Fruit fly (Drosophila melanogaster): Measurements from ENCODE around the gene MagR.

MagR gene

DNA sequence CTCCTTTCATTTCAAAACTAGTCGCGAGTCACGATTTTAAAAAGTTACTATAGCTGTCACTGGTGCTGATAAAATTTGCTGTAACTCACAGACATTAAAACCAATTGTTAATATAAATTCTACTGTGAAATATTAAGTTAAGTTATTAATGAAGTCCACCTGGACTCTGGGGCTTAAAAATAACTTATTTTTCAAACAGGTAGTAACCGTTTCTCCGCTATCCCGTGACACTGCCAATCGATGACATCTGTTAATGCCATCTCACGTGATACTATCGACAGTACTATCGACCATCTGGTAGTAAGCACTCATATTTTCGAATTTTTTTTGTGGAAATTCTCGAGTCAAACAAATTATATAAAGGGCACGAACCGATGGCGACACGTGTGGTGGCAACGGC lies at the start of gene MagR, which contains the start of gene CG12379 (continued):
- TF ChIP-seq usp (GFP tag; optimal IDR thresholded peaks at IDR 0.05), result no peak
- TF ChIP-seq gcm (GFP tag; optimal IDR thresholded peaks at IDR 0.05), result no peak
- no peak for TF ChIP-seq CG3726 (GFP tag; IDR thresholded peaks at IDR 0.05)
- TF ChIP-seq CG1603 (tag; optimal IDR thresholded peaks at IDR 0.05), result peak; percentile 57
- TF ChIP-seq sisA (GFP tag; IDR thresholded peaks at IDR 0.05), result peak; percentile 58
- no peak for TF ChIP-seq dati (GFP tag; IDR thresholded peaks at IDR 0.05)
- no peak for TF ChIP-seq Tbp (GFP tag; optimal IDR thresholded peaks at IDR 0.05)
- TF ChIP-seq CG14965 (GFP tag; optimal IDR thresholded peaks at IDR 0.05; ENCODE audit: borderline replicate concordance), result no peak
- TF ChIP-seq Pdp1 (GFP tag; optimal IDR thresholded peaks at IDR 0.05), result peak; percentile 62 to 72
- no peak for TF ChIP-seq wdn (GFP tag; IDR thresholded peaks at IDR 0.05)
- TF ChIP-seq CG9797 (GFP tag; optimal IDR thresholded peaks at IDR 0.05), result no peak
- no peak for TF ChIP-seq psq (GFP tag; optimal IDR thresholded peaks at IDR 0.05)
- no peak for TF ChIP-seq B-H1 (GFP tag; IDR thresholded peaks at IDR 0.05)
- no peak for TF ChIP-seq gt (GFP tag; IDR thresholded peaks at IDR 0.05)
- TF ChIP-seq dysf (GFP tag; IDR thresholded peaks at IDR 0.05), result peak; percentile 56; the same call in 1 of the 3 replicates
- peak; percentile 24 for TF ChIP-seq mirr (GFP tag; optimal IDR thresholded peaks at IDR 0.05)
- TF ChIP-seq h (optimal IDR thresholded peaks at IDR 0.05), result no peak
- no peak for TF ChIP-seq nau (GFP tag; optimal IDR thresholded peaks at IDR 0.05)
- peak; percentile 4 for TF ChIP-seq fd96Cb (tag; optimal IDR thresholded peaks at IDR 0.05)
- no peak for TF ChIP-seq sqz (GFP tag; optimal IDR thresholded peaks at IDR 0.05)
- TF ChIP-seq run (tag; optimal IDR thresholded peaks at IDR 0.05), result no peak
- TF ChIP-seq slou (GFP tag; optimal IDR thresholded peaks at IDR 0.05), result peak; percentile 35
- TF ChIP-seq ase (GFP tag; IDR thresholded peaks at IDR 0.05), result no peak
- TF ChIP-seq Gsc (GFP tag; IDR thresholded peaks at IDR 0.05), result no peak
- no peak for TF ChIP-seq Eip74EF (GFP tag; optimal IDR thresholded peaks at IDR 0.05)
- no peak for TF ChIP-seq cad (GFP tag; optimal IDR thresholded peaks at IDR 0.05)
- TF ChIP-seq CG10959 (GFP tag; IDR thresholded peaks at IDR 0.05), result no peak
- TF ChIP-seq CG9876 (GFP tag; optimal IDR thresholded peaks at IDR 0.05), result peak; percentile 47
- TF ChIP-seq Hr3 (GFP tag; optimal IDR thresholded peaks at IDR 0.05), result peak; percentile 54
- TF ChIP-seq CG2889 (GFP tag; IDR thresholded peaks at IDR 0.05), result no peak
- TF ChIP-seq sc (optimal IDR thresholded peaks at IDR 0.05), result no peak
- no peak for TF ChIP-seq sc (GFP tag; optimal IDR thresholded peaks at IDR 0.05)
- TF ChIP-seq CG7987 (GFP tag; optimal IDR thresholded peaks at IDR 0.05), result peak; percentile 19
- TF ChIP-seq CG3847 (GFP tag; IDR thresholded peaks at IDR 0.05), result peak; percentile 71
- TF ChIP-seq Spps (tag; optimal IDR thresholded peaks at IDR 0.05), result no peak
- no peak for TF ChIP-seq wek (GFP tag; optimal IDR thresholded peaks at IDR 0.05)
- TF ChIP-seq fd102C (GFP tag; optimal IDR thresholded peaks at IDR 0.05), result no peak
- TF ChIP-seq Ets97D (GFP tag; optimal IDR thresholded peaks at IDR 0.05), result peak; percentile 30
- peak; percentile 58 for TF ChIP-seq sob (GFP tag; IDR thresholded peaks at IDR 0.05)
- no peak for TF ChIP-seq CG11504 (tag; optimal IDR thresholded peaks at IDR 0.05)
- TF ChIP-seq CG4820 (GFP tag; optimal IDR thresholded peaks at IDR 0.05), result no peak
- TF ChIP-seq ranshi (GFP tag; IDR thresholded peaks at IDR 0.05), result 0 out of 2 replicates have a peak, but pooled peaks have one; percentile 31
- TF ChIP-seq Bteb2 (GFP tag; optimal IDR thresholded peaks at IDR 0.05), result peak; percentile 16
- no peak for TF ChIP-seq CG16779 (GFP tag; IDR thresholded peaks at IDR 0.05)
- TF ChIP-seq aop (GFP tag; IDR thresholded peaks at IDR 0.05), result no peak
- peak; percentile 56 for TF ChIP-seq Xbp1 (GFP tag; optimal IDR thresholded peaks at IDR 0.05)
- TF ChIP-seq lov (optimal IDR thresholded peaks at IDR 0.05), result no peak
- no peak for TF ChIP-seq lov (GFP tag; IDR thresholded peaks at IDR 0.05)
- peak; percentile 21 for TF ChIP-seq CG13624 (GFP tag; optimal IDR thresholded peaks at IDR 0.05)
- TF ChIP-seq Dip2 (GFP tag; IDR thresholded peaks at IDR 0.05), result no peak
- peak; percentile 36; the same call in 1 of the 2 replicates for TF ChIP-seq CG14014 (GFP tag; IDR thresholded peaks at IDR 0.05)
- TF ChIP-seq sr (GFP tag; IDR thresholded peaks at IDR 0.05), result no peak
- peak; percentile 67; the same call in 2 of the 3 replicates for TF ChIP-seq CG6791 (GFP tag; IDR thresholded peaks at IDR 0.05; ENCODE audit: partially characterized antibody)

Measured in whole organism, embryonic.